Fruit fly (Drosophila melanogaster) whole organism, pupa: Measurements from ENCODE around the gene zld.

Experiments
- CG10348 ChIP-seq: fragments of 200-800 bp; sonication (Bioruptor generic); IDR thresholded peaks from 2 replicates; pipeline ENCODE4 v1.3.6; 2022; ENCODE audit warnings: missing biosample characterization, missing genetic modification characterization
- CG12605 ChIP-seq: fragments of 200-800 bp; sonication (Bioruptor generic); IDR thresholded peaks from 2 replicates; pipeline ENCODE4 v1.3.6; 2022; ENCODE audit warnings: missing biosample characterization, missing genetic modification characterization
- CG13204 ChIP-seq: fragments of 200-800 bp; sonication (Bioruptor generic); optimal IDR thresholded peaks from 2 replicates; lab custom pipeline; 2018; ENCODE audit warnings: missing biosample characterization, mild to moderate bottlenecking, missing genetic modification characterization, moderate library complexity
- CG14655 ChIP-seq: fragments of 200-800 bp; sonication (Bioruptor generic); optimal IDR thresholded peaks from 3 replicates; lab custom pipeline; 2017; ENCODE audit warnings: mild to moderate bottlenecking, missing biosample characterization, missing genetic modification reagents, missing genetic modification characterization
- CG15710 ChIP-seq: fragments of 200-800 bp; sonication (Bioruptor generic); optimal IDR thresholded peaks from 2 replicates; lab custom pipeline; 2018; ENCODE audit warnings: missing biosample characterization, mild to moderate bottlenecking, missing genetic modification characterization, moderate library complexity
- CG17806 ChIP-seq: fragments of 200-800 bp; sonication (Bioruptor generic); optimal IDR thresholded peaks from 2 replicates; lab custom pipeline; 2018; ENCODE audit warnings: missing biosample characterization, mild to moderate bottlenecking, missing genetic modification characterization, moderate library complexity
- CG32121 ChIP-seq: fragments of 200-800 bp; sonication (Bioruptor generic); IDR thresholded peaks from 2 replicates; pipeline ENCODE4 v1.3.6; 2022; ENCODE audit warnings: missing biosample characterization, missing genetic modification characterization
- CG34367 ChIP-seq: fragments of 200-800 bp; sonication (Bioruptor generic); optimal IDR thresholded peaks from 2 replicates; lab custom pipeline; 2018; ENCODE audit warnings: missing biosample characterization, mild to moderate bottlenecking, missing genetic modification characterization
- CG4496 ChIP-seq: fragments of 200-800 bp; sonication (Bioruptor generic); IDR thresholded peaks from 3 replicates; pipeline ENCODE4 v1.3.6; 2022; ENCODE audit warnings: missing biosample characterization, missing genetic modification characterization
- CG8159 ChIP-seq: fragments of 200-800 bp; sonication (Bioruptor generic); optimal IDR thresholded peaks from 3 replicates; lab custom pipeline; 2018; ENCODE audit warnings: missing biosample characterization, mild to moderate bottlenecking, missing genetic modification characterization, moderate library complexity
- CG8301 ChIP-seq: fragments of 200-800 bp; sonication (Bioruptor generic); optimal IDR thresholded peaks from 2 replicates; lab custom pipeline; 2018; ENCODE audit warnings: missing biosample characterization, mild to moderate bottlenecking, missing genetic modification characterization
- CG9948 ChIP-seq: fragments of 200-800 bp; sonication (Bioruptor generic); optimal IDR thresholded peaks from 2 replicates; lab custom pipeline; 2018; ENCODE audit warnings: missing biosample characterization, mild to moderate bottlenecking, missing genetic modification characterization, moderate library complexity
- D1 ChIP-seq: fragments of 200-800 bp; sonication (Bioruptor generic); optimal IDR thresholded peaks from 2 replicates; lab custom pipeline; 2018; ENCODE audit warnings: missing biosample characterization, mild to moderate bottlenecking, missing genetic modification characterization, moderate library complexity
- EcR ChIP-seq: fragments of 200-800 bp; sonication (Bioruptor generic); optimal IDR thresholded peaks from 3 replicates; lab custom pipeline; 2019; ENCODE audit warnings: missing biosample characterization, missing genetic modification characterization, mild to moderate bottlenecking, moderate library complexity, missing genetic modification reagents
- Ets98B ChIP-seq: fragments of 200-800 bp; sonication (Bioruptor generic); IDR thresholded peaks from 2 replicates; pipeline ENCODE4 v1.3.6; 2022; ENCODE audit warnings: missing biosample characterization, missing genetic modification characterization
- Pif1A ChIP-seq: fragments of 200-800 bp; sonication (Bioruptor generic); optimal IDR thresholded peaks from 3 replicates; lab custom pipeline; 2016; ENCODE audit warnings: missing biosample characterization, missing genetic modification characterization
- Pif1B ChIP-seq: fragments of 200-800 bp; sonication (Bioruptor generic); optimal IDR thresholded peaks from 3 replicates; lab custom pipeline; 2016; ENCODE audit warnings: missing biosample characterization, missing genetic modification characterization
- Snoo ChIP-seq: fragments of 200-800 bp; sonication (Bioruptor generic); optimal IDR thresholded peaks from 3 replicates; lab custom pipeline; 2017; ENCODE audit warnings: missing biosample characterization, mild to moderate bottlenecking, missing genetic modification characterization, inconsistent platforms
- fd96Ca ChIP-seq: fragments of 200-800 bp; sonication (Bioruptor generic); IDR thresholded peaks from 3 replicates; pipeline ENCODE4 v1.3.6; 2022; ENCODE audit warnings: missing biosample characterization, missing genetic modification characterization
- gl ChIP-seq: fragments of 200-800 bp; sonication (Bioruptor generic); optimal IDR thresholded peaks from 2 replicates; lab custom pipeline; 2018; ENCODE audit warnings: missing biosample characterization, mild to moderate bottlenecking, missing genetic modification characterization
- rn ChIP-seq: fragments of 200-800 bp; sonication (Bioruptor generic); IDR thresholded peaks from 2 replicates; pipeline ENCODE4 v1.3.6; 2022; ENCODE audit warnings: missing biosample characterization, missing genetic modification characterization

Gene zld

DNA sequence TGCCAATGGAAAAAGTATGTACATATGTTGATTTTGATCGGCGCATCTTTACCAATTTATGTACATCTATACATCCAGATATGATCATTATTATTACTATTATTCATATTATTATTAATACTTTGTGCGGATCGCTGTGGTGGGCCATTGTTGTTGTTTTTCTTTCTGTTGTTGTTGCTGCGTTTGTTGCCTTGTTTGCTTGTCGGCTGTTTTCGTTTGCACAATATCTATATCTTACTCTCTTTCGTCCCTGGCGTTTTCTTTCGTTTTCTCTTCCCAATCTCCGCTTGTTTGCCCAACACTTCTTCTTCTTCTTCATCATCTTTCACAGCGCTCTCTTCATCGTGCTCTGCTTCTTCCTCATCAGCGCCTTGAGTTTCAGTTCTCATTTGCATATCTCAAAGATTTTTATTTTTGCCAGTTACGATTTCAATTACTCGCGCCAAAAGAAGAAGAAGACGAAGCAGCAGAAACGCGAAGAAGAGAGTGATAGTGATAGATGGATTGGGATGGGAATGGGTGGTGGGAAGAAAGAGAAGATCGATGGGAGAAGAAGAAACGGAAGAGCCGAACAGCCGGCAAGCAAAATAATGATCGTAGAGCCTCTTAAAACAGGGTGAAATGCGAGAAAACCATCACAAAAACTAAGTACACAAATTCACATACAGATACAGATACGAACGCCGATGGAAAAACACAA is 4.7 kb upstream of the zld start:
- TF ChIP-seq CG4496 (GFP tag; lab: Robert Waterston, UW) = 0 out of 3 replicates have a peak, but pooled peaks have one; percentile 21
- no peak for TF ChIP-seq D1 (tag; lab: Kevin White, UChicago)
- TF ChIP-seq, all 21 proteins: peak for 1

- TF ChIP-seq Snoo (tag; lab: Kevin White, UChicago) (no peak), Pif1B (no peak), fd96Ca (GFP tag; lab: Robert Waterston, UW) (no peak), gl (tag; lab: Kevin White, UChicago) (no peak), CG4496 (GFP tag; lab: Robert Waterston, UW) (no peak), Ets98B (GFP tag; lab: Robert Waterston, UW) (no peak), CG14655 (GFP tag; lab: Kevin White, UChicago) (no peak), CG15710 (no peak), CG8159 (tag; lab: Kevin White, UChicago) (no peak)
These were observed 3.5 kb upstream of the zld start for dm6 chrX:19786823-19787222.

DNA sequence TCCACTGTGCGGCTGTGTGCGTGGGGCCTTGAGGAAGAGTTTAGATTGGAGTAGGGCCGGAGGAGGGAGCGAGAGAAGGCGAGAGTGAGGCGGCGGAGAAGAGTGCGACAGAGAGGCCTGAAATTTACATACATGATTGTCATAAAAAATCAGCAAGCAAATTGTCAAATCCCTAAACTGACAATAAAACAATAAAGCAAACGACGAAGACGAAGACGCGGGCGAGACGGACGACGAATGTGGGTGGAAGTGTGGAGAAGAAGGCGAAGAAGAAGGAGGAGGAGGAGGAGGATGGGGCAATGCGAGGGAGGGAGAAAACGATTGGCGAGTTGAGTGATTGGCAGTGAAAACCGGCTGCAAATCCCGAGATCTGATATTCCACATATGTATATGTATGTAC is 2.1 kb upstream of the zld start:
- TF ChIP-seq Pif1A (GFP tag; lab: Kevin White, UChicago) = no peak
- TF ChIP-seq CG17806 = no peak
- TF ChIP-seq CG8301 (tag; lab: Kevin White, UChicago) = no peak
- TF ChIP-seq EcR (GFP tag; lab: Kevin White, UChicago) = no peak
- TF ChIP-seq CG15710 = no peak
- no peak for TF ChIP-seq CG34367
- no peak for TF ChIP-seq CG14655 (GFP tag; lab: Kevin White, UChicago)
- TF ChIP-seq Snoo (tag; lab: Kevin White, UChicago) = no peak
- no peak for TF ChIP-seq Pif1B
- TF ChIP-seq CG8159 (tag; lab: Kevin White, UChicago) = no peak
- TF ChIP-seq gl (tag; lab: Kevin White, UChicago) = no peak
- no peak for TF ChIP-seq CG13204 (GFP tag; lab: Kevin White, UChicago)
- no peak for TF ChIP-seq CG4496 (GFP tag; lab: Robert Waterston, UW)
- TF ChIP-seq, all 21 proteins: peak for 0

DNA sequence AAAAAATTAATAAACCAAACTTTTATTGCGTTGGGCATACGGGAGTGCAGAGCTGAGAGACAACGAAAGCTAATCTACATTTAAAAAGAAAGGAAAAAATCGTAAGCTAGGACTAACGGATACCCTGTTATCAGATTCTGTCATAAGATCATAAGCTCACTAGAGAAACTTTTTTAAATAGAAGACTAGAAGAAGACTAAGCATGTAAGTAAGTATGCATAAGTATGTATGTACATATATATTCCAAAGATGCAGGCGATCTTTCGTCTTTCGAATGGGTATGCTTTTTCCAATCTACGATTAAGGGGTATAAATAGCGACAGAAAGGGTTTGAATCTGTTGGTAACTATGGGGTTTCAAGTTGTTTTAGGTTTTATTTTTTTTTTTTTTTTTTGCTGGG is 1.5 kb upstream of the zld start:
- TF ChIP-seq CG4496 (GFP tag; lab: Robert Waterston, UW) (0 out of 3 replicates have a peak, but pooled peaks have one; percentile 27), Snoo (tag; lab: Kevin White, UChicago) (no peak), CG8301 (tag; lab: Kevin White, UChicago) (peak; percentile 1), rn (GFP tag; lab: Robert Waterston, UW) (no peak), D1 (tag; lab: Kevin White, UChicago) (no peak), CG17806 (peak; percentile 47), fd96Ca (GFP tag; lab: Robert Waterston, UW) (no peak), CG12605 (GFP tag; lab: Robert Waterston, UW) (peak; percentile 15; the same call in 1 of the 2 replicates), CG32121 (no peak), Pif1A (GFP tag; lab: Kevin White, UChicago) (peak; percentile 18), gl (tag; lab: Kevin White, UChicago) (no peak), CG34367 (peak; percentile 38), CG9948 (peak; percentile 50), Pif1B (no peak), CG8159 (tag; lab: Kevin White, UChicago) (peak; percentile 42), CG15710 (peak; percentile 46), CG14655 (GFP tag; lab: Kevin White, UChicago) (peak; percentile 27), Ets98B (GFP tag; lab: Robert Waterston, UW) (no peak)

DNA sequence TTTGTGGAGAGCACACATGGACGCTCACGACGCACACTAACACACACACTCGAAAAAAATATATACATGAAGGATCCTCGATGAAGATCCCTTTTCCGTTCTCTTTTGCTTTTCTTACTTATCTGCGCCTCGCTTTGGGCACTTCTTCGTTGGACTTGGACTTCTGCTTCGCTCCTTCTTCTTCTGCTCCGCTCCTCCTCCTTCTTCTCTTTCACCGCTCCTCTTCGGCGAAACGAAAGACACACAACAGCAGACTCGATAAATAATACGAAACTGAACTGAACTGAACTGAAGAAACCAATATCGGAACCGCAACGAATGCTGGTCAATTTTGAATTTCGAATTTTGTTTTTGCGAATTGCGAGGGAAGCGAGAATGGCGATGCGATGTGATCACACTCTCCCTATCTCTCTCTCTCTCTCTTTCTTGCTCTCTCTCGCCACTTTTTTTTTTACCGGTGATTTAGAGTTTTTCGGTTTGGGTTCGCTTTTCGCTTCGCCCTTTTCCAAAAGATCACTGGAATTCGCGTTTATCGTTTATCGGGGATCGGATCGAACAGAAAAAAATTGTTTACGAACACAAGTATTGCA is 517 bp downstream of the zld start:
- no peak for TF ChIP-seq CG12605 (GFP tag; lab: Robert Waterston, UW)
- no peak for TF ChIP-seq CG4496 (GFP tag; lab: Robert Waterston, UW)
- TF ChIP-seq CG13204 (GFP tag; lab: Kevin White, UChicago) = no peak
- TF ChIP-seq CG8301 (tag; lab: Kevin White, UChicago) = no peak
- no peak for TF ChIP-seq CG10348 (GFP tag; lab: Robert Waterston, UW)
- TF ChIP-seq rn (GFP tag; lab: Robert Waterston, UW) = no peak
- TF ChIP-seq EcR (GFP tag; lab: Kevin White, UChicago) = no peak
- TF ChIP-seq CG9948 = no peak
- no peak for TF ChIP-seq CG34367
- no peak for TF ChIP-seq CG32121
- TF ChIP-seq D1 (tag; lab: Kevin White, UChicago) = no peak
- TF ChIP-seq gl (tag; lab: Kevin White, UChicago) = no peak
- no peak for TF ChIP-seq CG14655 (GFP tag; lab: Kevin White, UChicago)
- TF ChIP-seq CG17806 = no peak
- TF ChIP-seq fd96Ca (GFP tag; lab: Robert Waterston, UW) = no peak
- TF ChIP-seq, all 21 proteins: peak for 0

- TF ChIP-seq rn (GFP tag; lab: Robert Waterston, UW) (no peak), CG13204 (GFP tag; lab: Kevin White, UChicago) (no peak), gl (tag; lab: Kevin White, UChicago) (no peak), CG4496 (GFP tag; lab: Robert Waterston, UW) (no peak), CG17806 (no peak), Ets98B (GFP tag; lab: Robert Waterston, UW) (no peak), CG8159 (tag; lab: Kevin White, UChicago) (no peak), D1 (tag; lab: Kevin White, UChicago) (no peak), EcR (GFP tag; lab: Kevin White, UChicago) (no peak), CG34367 (no peak), CG14655 (GFP tag; lab: Kevin White, UChicago) (no peak), fd96Ca (GFP tag; lab: Robert Waterston, UW) (no peak), CG10348 (GFP tag; lab: Robert Waterston, UW) (no peak), CG8301 (tag; lab: Kevin White, UChicago) (no peak), Pif1B (no peak), CG32121 (no peak)
These were observed 1.5 kb downstream of the zld start for dm6 chrX:19781861-19782260.
